Worm (Caenorhabditis elegans) whole organism, young adult: ENCODE measurements around the gene math-45.
A peak's percentile ranks its signal among the peaks of the same experiment; 100 is the strongest.

Experiments
- B0261.1 ChIP-seq: sonication (generic microtip); optimal IDR thresholded peaks from 2 replicates; lab custom pipeline; 2016; ENCODE audit warnings: mild to moderate bottlenecking, missing genetic modification characterization, moderate library complexity, missing compliant biosample characterization
- B0336.3 ChIP-seq: fragments of 200-800 bp; sonication (Bioruptor generic); IDR thresholded peaks from 2 replicates; pipeline ENCODE4 v1.3.6; 2022; ENCODE audit warnings: missing genetic modification characterization, missing compliant biosample characterization
- F10E7.11 ChIP-seq: sonication (generic microtip); optimal IDR thresholded peaks from 2 replicates; lab custom pipeline; 2017; ENCODE audit warnings: mild to moderate bottlenecking, missing genetic modification characterization, moderate library complexity, missing compliant biosample characterization
- F33H1.4 ChIP-seq: fragments of 200-800 bp; sonication (Bioruptor generic); IDR thresholded peaks from 2 replicates; pipeline ENCODE4 v1.3.6; 2022; ENCODE audit warnings: missing genetic modification reagents, missing genetic modification characterization, missing compliant biosample characterization
- F39B2.1 ChIP-seq: fragments of 200-800 bp; sonication (Bioruptor generic); IDR thresholded peaks from 2 replicates; pipeline ENCODE4 v1.3.6; 2022; ENCODE audit warnings: missing genetic modification reagents, missing genetic modification characterization, missing compliant biosample characterization
- Y53G8AR.9 ChIP-seq: fragments of 200-800 bp; sonication (Bioruptor generic); conservative IDR thresholded peaks from 2 replicates; pipeline ENCODE4 v1.3.6; 2022; ENCODE audit warnings: missing genetic modification reagents, missing genetic modification characterization, missing compliant biosample characterization
- Y67H2A.10 ChIP-seq: fragments of 200-800 bp; sonication (Bioruptor generic); conservative IDR thresholded peaks from 2 replicates; pipeline ENCODE4 v1.3.6; 2022; ENCODE audit warnings: missing genetic modification reagents, missing genetic modification characterization, missing compliant biosample characterization
- ZK185.1 ChIP-seq: sonication (generic microtip); optimal IDR thresholded peaks from 2 replicates; lab custom pipeline; 2016; ENCODE audit warnings: mild to moderate bottlenecking, missing genetic modification characterization, missing compliant biosample characterization; ENCODE audit not compliant: poor library complexity, severe bottlenecking
- akir-1 ChIP-seq: fragments of 200-800 bp; sonication (Bioruptor generic); optimal IDR thresholded peaks from 2 replicates; lab custom pipeline; 2018; ENCODE audit warnings: mild to moderate bottlenecking, missing genetic modification characterization, moderate library complexity, missing compliant biosample characterization
- ama-1 ChIP-seq, 3 experiments: fragments of 150-350 bp in 1 of 3; sonication (generic microtip) in 2 of 3; optimal IDR thresholded peaks; 2 replicates each; lab custom pipeline; 2014 to 2018; ENCODE audit warnings: missing biosample characterization in 2 of 3, missing genetic modification characterization in 2 of 3, missing genetic modification reagents in 2 of 3
- aptf-2 ChIP-seq: fragments of 200-800 bp; sonication (Bioruptor generic); conservative IDR thresholded peaks from 2 replicates; pipeline ENCODE4 v1.3.6; 2022; ENCODE audit warnings: missing genetic modification reagents, missing genetic modification characterization, missing compliant biosample characterization
- attf-5 ChIP-seq: fragments of 200-800 bp; sonication (Bioruptor generic); optimal IDR thresholded peaks from 2 replicates; lab custom pipeline; 2018; ENCODE audit warnings: mild to moderate bottlenecking, missing genetic modification characterization, missing compliant biosample characterization
- bed-2 ChIP-seq: fragments of 200-800 bp; sonication (Bioruptor generic); IDR thresholded peaks from 2 replicates; pipeline ENCODE4 v1.3.6; 2022; ENCODE audit warnings: missing genetic modification reagents, missing genetic modification characterization, missing compliant biosample characterization
- ccch-3 ChIP-seq: fragments of 200-800 bp; sonication (Bioruptor generic); optimal IDR thresholded peaks from 2 replicates; lab custom pipeline; 2018; ENCODE audit warnings: mild to moderate bottlenecking, missing genetic modification characterization, missing compliant biosample characterization
- ceh-79 ChIP-seq: sonication (generic microtip); optimal IDR thresholded peaks from 2 replicates; lab custom pipeline; 2017; ENCODE audit warnings: mild to moderate bottlenecking, missing genetic modification characterization, missing compliant biosample characterization
- ceh-91 ChIP-seq: fragments of 200-800 bp; sonication (Bioruptor generic); IDR thresholded peaks from 2 replicates; pipeline ENCODE4 v1.3.6; 2022; ENCODE audit warnings: missing genetic modification reagents, missing genetic modification characterization, missing compliant biosample characterization
- efl-1 ChIP-seq: fragments of 150-350 bp; optimal IDR thresholded peaks from 2 replicates; lab custom pipeline; 2014; ENCODE audit warnings: missing biosample characterization, missing genetic modification reagents, missing genetic modification characterization
- egl-44 ChIP-seq: fragments of 200-800 bp; sonication (Bioruptor generic); IDR thresholded peaks from 2 replicates; pipeline ENCODE4 v1.3.6; 2022; ENCODE audit warnings: missing genetic modification reagents, missing genetic modification characterization, missing compliant biosample characterization
- hlh-26 ChIP-seq: fragments of 200-800 bp; sonication (Bioruptor generic); conservative IDR thresholded peaks from 2 replicates; pipeline ENCODE4 v1.3.6; 2022; ENCODE audit warnings: missing genetic modification reagents, missing genetic modification characterization, missing compliant biosample characterization
- hsf-1 ChIP-seq: fragments of 200-800 bp; sonication (Bioruptor generic); IDR thresholded peaks from 2 replicates; pipeline ENCODE4 v1.3.6; 2022; ENCODE audit warnings: missing genetic modification reagents, missing genetic modification characterization, missing compliant biosample characterization
- lag-1 ChIP-seq: fragments of 200-800 bp; sonication (Bioruptor generic); IDR thresholded peaks from 2 replicates; pipeline ENCODE4 v1.3.6; 2022; ENCODE audit warnings: missing genetic modification reagents, missing genetic modification characterization, missing compliant biosample characterization
- let-607 ChIP-seq, 2 experiments: fragments of 200-800 bp in 1 of 2; sonication (Bioruptor generic) in 1 of 2; sonication (generic microtip) in 1 of 2; optimal IDR thresholded peaks; 2 replicates each; lab custom pipeline; 2016 to 2018; ENCODE audit warnings: mild to moderate bottlenecking in 2 of 2, missing compliant biosample characterization in 2 of 2, missing genetic modification characterization in 2 of 2, moderate library complexity in 2 of 2, missing genotype in 1 of 2
- lsl-1 ChIP-seq: fragments of 200-800 bp; sonication (Bioruptor generic); optimal IDR thresholded peaks from 2 replicates; lab custom pipeline; 2018; ENCODE audit warnings: mild to moderate bottlenecking, missing genetic modification characterization, moderate library complexity, missing compliant biosample characterization
- madf-8 ChIP-seq: fragments of 200-800 bp; sonication (Bioruptor generic); conservative IDR thresholded peaks from 2 replicates; pipeline ENCODE4 v1.3.6; 2022; ENCODE audit warnings: missing genetic modification reagents, missing genetic modification characterization, missing compliant biosample characterization
- mcd-1 ChIP-seq: fragments of 200-800 bp; sonication (Bioruptor generic); IDR thresholded peaks from 2 replicates; pipeline ENCODE4 v1.3.6; 2022; ENCODE audit warnings: missing genetic modification reagents, missing genetic modification characterization, missing compliant biosample characterization
- mes-4 ChIP-seq: sonication (generic microtip); optimal IDR thresholded peaks from 2 replicates; lab custom pipeline; 2016; ENCODE audit warnings: missing genotype, missing genetic modification characterization, missing compliant biosample characterization
- nfyb-1 ChIP-seq: fragments of 200-800 bp; sonication (Bioruptor generic); IDR thresholded peaks from 2 replicates; pipeline ENCODE4 v1.3.6; 2022; ENCODE audit warnings: missing genetic modification reagents, missing genetic modification characterization, missing compliant biosample characterization
- pbrm-1 ChIP-seq: fragments of 200-800 bp; sonication (Bioruptor generic); IDR thresholded peaks from 2 replicates; pipeline ENCODE4 v1.3.6; 2022; ENCODE audit warnings: missing genetic modification reagents, missing genetic modification characterization, missing compliant biosample characterization
- pha-4 ChIP-seq: fragments of 150-350 bp; sonication (generic microtip); optimal IDR thresholded peaks from 2 replicates; lab custom pipeline; 2014; ENCODE audit warnings: missing biosample characterization, missing genetic modification reagents, missing genetic modification characterization
- repo-1 ChIP-seq: sonication (generic microtip); optimal IDR thresholded peaks from 2 replicates; lab custom pipeline; 2017; ENCODE audit warnings: mild to moderate bottlenecking, missing genetic modification characterization, missing compliant biosample characterization
- rpc-1 ChIP-seq, 2 experiments: fragments of 150-350 bp in 1 of 2; sonication (generic microtip) in 1 of 2; optimal IDR thresholded peaks; 2 replicates each; lab custom pipeline; 2014 to 2018; ENCODE audit warnings: missing biosample characterization in 1 of 2, missing genetic modification characterization in 1 of 2, missing genetic modification reagents in 1 of 2, missing genotype in 1 of 2
- sea-2 ChIP-seq: fragments of 200-800 bp; sonication (Bioruptor generic); IDR thresholded peaks from 2 replicates; pipeline ENCODE4 v1.3.6; 2022; ENCODE audit warnings: missing genetic modification characterization, missing compliant biosample characterization
- snpc-1.1 ChIP-seq: sonication (generic microtip); optimal IDR thresholded peaks from 2 replicates; lab custom pipeline; 2017; ENCODE audit warnings: missing genetic modification characterization, mild to moderate bottlenecking, missing compliant biosample characterization, antibody characterized with exemption, moderate library complexity, missing genotype, missing genetic modification reagents; ENCODE audit not compliant: insufficient read depth
- snpc-3.4 ChIP-seq: sonication (generic microtip); optimal IDR thresholded peaks from 2 replicates; lab custom pipeline; 2017; ENCODE audit warnings: missing genetic modification characterization, mild to moderate bottlenecking, missing compliant biosample characterization, antibody characterized with exemption, moderate library complexity, missing genotype, missing genetic modification reagents
- somi-1 ChIP-seq: fragments of 200-800 bp; sonication (Bioruptor generic); optimal IDR thresholded peaks from 2 replicates; lab custom pipeline; 2018; ENCODE audit warnings: mild to moderate bottlenecking, missing genetic modification characterization, missing compliant biosample characterization
- tbp1 ChIP-seq: fragments of 200-800 bp; sonication (Bioruptor generic); optimal IDR thresholded peaks from 2 replicates; lab custom pipeline; 2018; ENCODE audit warnings: mild to moderate bottlenecking, missing genetic modification characterization, missing compliant biosample characterization
- tbx-9 ChIP-seq: sonication (generic microtip); optimal IDR thresholded peaks from 2 replicates; lab custom pipeline; 2016; ENCODE audit warnings: borderline replicate concordance, missing genetic modification characterization, inconsistent platforms, missing compliant biosample characterization
- unc-62 ChIP-seq: fragments of 150-350 bp; optimal IDR thresholded peaks from 2 replicates; lab custom pipeline; 2014; ENCODE audit warnings: missing biosample characterization, missing genetic modification reagents, missing genetic modification characterization
- ztf-18 ChIP-seq: sonication (generic microtip); optimal IDR thresholded peaks from 2 replicates; lab custom pipeline; 2016; ENCODE audit warnings: missing genotype, mild to moderate bottlenecking, missing genetic modification characterization, missing compliant biosample characterization
- ztf-22 ChIP-seq: fragments of 200-800 bp; sonication (Bioruptor generic); optimal IDR thresholded peaks from 2 replicates; lab custom pipeline; 2018; ENCODE audit warnings: mild to moderate bottlenecking, missing genetic modification characterization, moderate library complexity, missing compliant biosample characterization
- ztf-3 ChIP-seq: fragments of 200-800 bp; sonication (Bioruptor generic); optimal IDR thresholded peaks from 2 replicates; lab custom pipeline; 2018; ENCODE audit warnings: mild to moderate bottlenecking, missing genetic modification characterization, missing compliant biosample characterization

Gene math-45

ce11 chrII:1535931-1536330 lies 18.7 kb upstream of the math-45 start, which contains the start of gene fbxb-43 (continued):
- no peak for TF ChIP-seq lag-1 (GFP tag; lab: Robert Waterston, UW)

- no peak for TF ChIP-seq madf-8
- TF ChIP-seq ama-1 (optimal IDR thresholded peaks at IDR 0.05; lab: Kevin White, UChicago): no peak
- no peak for TF ChIP-seq ama-1 (GFP tag; optimal IDR thresholded peaks at IDR 0.05; lab: Kevin White, UChicago)
- TF ChIP-seq Y67H2A.10 (GFP tag; lab: Robert Waterston, UW): no peak
- no peak for TF ChIP-seq efl-1 (GFP tag; lab: Kevin White, UChicago)
- no peak for TF ChIP-seq bed-2 (GFP tag; lab: Robert Waterston, UW)
- no peak for TF ChIP-seq unc-62
- TF ChIP-seq somi-1 (GFP tag; lab: Kevin White, UChicago): no peak
- no peak for TF ChIP-seq B0336.3
- no peak for TF ChIP-seq mcd-1 (GFP tag; lab: Robert Waterston, UW)
- no peak for TF ChIP-seq hlh-26 (GFP tag; lab: Robert Waterston, UW)
- no peak for TF ChIP-seq ztf-3
- TF ChIP-seq akir-1: no peak
- TF ChIP-seq, all 124 proteins: peak for 0
These were observed 11.8 kb upstream of the math-45 start, which contains the start of gene Y51H7BR.4 for ce11 chrII:1529057-1529456. Gene Y51H7BR.4, plus strand, starts transcription at chrII:1529357.

ce11 chrII:1525498-1525897 lies 8.2 kb upstream of the math-45 start, which contains the start of gene Y51H7BR.7:
Gene Y51H7BR.7, minus strand, starts transcription at chrII:1525598.
- no peak for TF ChIP-seq F33H1.4 (GFP tag; lab: Robert Waterston, UW)
- no peak for TF ChIP-seq snpc-3.4 (tag; lab: Kevin White, UChicago)
- TF ChIP-seq mes-4: no peak
- no peak for TF ChIP-seq aptf-2
- no peak for TF ChIP-seq hsf-1 (GFP tag; lab: Robert Waterston, UW)
- TF ChIP-seq Y53G8AR.9 (GFP tag; lab: Robert Waterston, UW): no peak
- no peak for TF ChIP-seq B0261.1
- TF ChIP-seq tbx-9 (tag; lab: Kevin White, UChicago): no peak
- TF ChIP-seq ZK185.1 (tag; lab: Kevin White, UChicago): no peak
- no peak for TF ChIP-seq mcd-1 (GFP tag; lab: Robert Waterston, UW)

ce11 chrII:1521956-1522355 lies 4.7 kb upstream of the math-45 start:
- TF ChIP-seq ccch-3 (no peak), tbp1 (GFP tag; lab: Kevin White, UChicago) (peak; percentile 75), rpc-1 (optimal IDR thresholded peaks at IDR 0.05; lab: Kevin White, UChicago) (peak; percentile 23), rpc-1 (tag; optimal IDR thresholded peaks at IDR 0.05; lab: Kevin White, UChicago) (peak; percentile 65)

ce11 chrII:1519867-1520266 lies 2.6 kb upstream of the math-45 start:
- no peak for TF ChIP-seq ztf-22 (GFP tag; lab: Kevin White, UChicago)
- peak; percentile 7 for TF ChIP-seq ceh-79 (tag; lab: Kevin White, UChicago)
- no peak for TF ChIP-seq somi-1 (GFP tag; lab: Kevin White, UChicago)
- TF ChIP-seq F39B2.1 (GFP tag; lab: Robert Waterston, UW): no peak
- no peak for TF ChIP-seq ztf-3
- no peak for TF ChIP-seq unc-62
- TF ChIP-seq F10E7.11 (tag; lab: Kevin White, UChicago): no peak
- TF ChIP-seq Y67H2A.10 (GFP tag; lab: Robert Waterston, UW): no peak
- no peak for TF ChIP-seq lsl-1 (GFP tag; lab: Kevin White, UChicago)
- TF ChIP-seq mcd-1 (GFP tag; lab: Robert Waterston, UW): peak; percentile 58
- no peak for TF ChIP-seq ccch-3
- no peak for TF ChIP-seq sea-2 (GFP tag; lab: Robert Waterston, UW)
- TF ChIP-seq pbrm-1: no peak
- no peak for TF ChIP-seq repo-1 (tag; lab: Kevin White, UChicago)
- no peak for TF ChIP-seq pha-4 (tag; lab: Kevin White, UChicago)
- TF ChIP-seq let-607 (tag; optimal IDR thresholded peaks at IDR 0.05; lab: Kevin White, UChicago): peak in 1 of 2 experiments; percentile 7
- TF ChIP-seq nfyb-1 (GFP tag; lab: Robert Waterston, UW): no peak
- no peak for TF ChIP-seq attf-5 (GFP tag; lab: Kevin White, UChicago)
- no peak for TF ChIP-seq egl-44 (GFP tag; lab: Robert Waterston, UW)
- TF ChIP-seq ceh-91 (GFP tag; lab: Robert Waterston, UW): no peak
- TF ChIP-seq snpc-1.1 (tag; lab: Kevin White, UChicago): no peak
- peak; percentile 41 for TF ChIP-seq ztf-18 (tag; lab: Kevin White, UChicago)
